Worm (Caenorhabditis elegans): Measurements from ENCODE around the gene ugt-33.

ugt-33 gene

ce11 chrV:10539114-10539513 lies 45.9 kb downstream of the ugt-33 start, which contains the start of gene F25D1.8:
Gene F25D1.8 (plus strand): TSS chrV:10539414.
- TF ChIP-seq nhr-237 (tag; optimal IDR thresholded peaks at IDR 0.05) (no peak), pha-4 (tag; optimal IDR thresholded peaks at IDR 0.05) (no peak), sem-2 (GFP tag; optimal IDR thresholded peaks at IDR 0.05) (no peak), ces-1 (GFP tag; optimal IDR thresholded peaks at IDR 0.05) (no peak), unc-62 (GFP tag; optimal IDR thresholded peaks at IDR 0.05) (no peak), sptf-1 (tag; optimal IDR thresholded peaks at IDR 0.05) (no peak), mab-5 (tag; optimal IDR thresholded peaks at IDR 0.05) (no peak), drap-1 (GFP tag; optimal IDR thresholded peaks at IDR 0.05) (no peak), blmp-1 (tag; optimal IDR thresholded peaks at IDR 0.05) (no peak), nhr-12 (tag; optimal IDR thresholded peaks at IDR 0.05) (no peak), zip-8 (tag; optimal IDR thresholded peaks at IDR 0.05) (no peak), unc-39 (tag; optimal IDR thresholded peaks at IDR 0.05) (no peak), nhr-2 (tag; optimal IDR thresholded peaks at IDR 0.05) (no peak), bed-3 (GFP tag; optimal IDR thresholded peaks at IDR 0.05) (no peak), lin-13 (tag; optimal IDR thresholded peaks at IDR 0.05) (no peak), ztf-11 (tag; optimal IDR thresholded peaks at IDR 0.05) (no peak), mls-2 (tag; optimal IDR thresholded peaks at IDR 0.05) (no peak), nhr-76 (tag; optimal IDR thresholded peaks at IDR 0.05) (no peak), flh-1 (GFP tag; optimal IDR thresholded peaks at IDR 0.05) (no peak), nhr-28 (tag; optimal IDR thresholded peaks at IDR 0.05) (no peak)

- TF ChIP-seq unc-39 (tag; optimal IDR thresholded peaks at IDR 0.05) (no peak), ztf-11 (tag; optimal IDR thresholded peaks at IDR 0.05) (no peak), sem-2 (GFP tag; optimal IDR thresholded peaks at IDR 0.05) (no peak), nhr-28 (tag; optimal IDR thresholded peaks at IDR 0.05) (no peak), ceh-39 (tag; optimal IDR thresholded peaks at IDR 0.05) (no peak), nhr-237 (tag; optimal IDR thresholded peaks at IDR 0.05) (no peak), pha-4 (tag; optimal IDR thresholded peaks at IDR 0.05) (no peak), nhr-12 (tag; optimal IDR thresholded peaks at IDR 0.05) (no peak), flh-1 (GFP tag; optimal IDR thresholded peaks at IDR 0.05) (no peak), mls-2 (tag; optimal IDR thresholded peaks at IDR 0.05) (no peak), drap-1 (GFP tag; optimal IDR thresholded peaks at IDR 0.05) (no peak), ceh-83 (GFP tag; optimal IDR thresholded peaks at IDR 0.05) (no peak), ceh-43 (GFP tag; optimal IDR thresholded peaks at IDR 0.05) (no peak), nhr-76 (tag; optimal IDR thresholded peaks at IDR 0.05) (no peak), sptf-1 (tag; optimal IDR thresholded peaks at IDR 0.05) (no peak), elt-1 (tag; optimal IDR thresholded peaks at IDR 0.05; ENCODE audit: borderline replicate concordance, insufficient read depth) (no peak), unc-62 (GFP tag; optimal IDR thresholded peaks at IDR 0.05) (no peak), hlh-1 (tag; optimal IDR thresholded peaks at IDR 0.05) (no peak)
Observed at ce11 chrV:10540024-10540423, 46.8 kb downstream of the ugt-33 start, which contains the start of gene degt-1. Gene degt-1 (plus strand): TSS chrV:10540324.

All from whole organism, mixed stage, embryonic.